Worm (Caenorhabditis elegans): ENCODE measurements around the gene T25C12.3.

ce11 chrX:11533543-11534003 lies 33.8 kb upstream of the T25C12.3 start, which contains the start of gene C35C5.8:
- TF ChIP-seq ztf-4 (tag; optimal IDR thresholded peaks at IDR 0.05) (no peak), jun-1 (tag; optimal IDR thresholded peaks at IDR 0.05) (no peak), fkh-10 (GFP tag; optimal IDR thresholded peaks at IDR 0.05) (no peak), mdl-1 (tag; optimal IDR thresholded peaks at IDR 0.05) (no peak)
